Fruit fly (Drosophila melanogaster) Kc167 (cell line): ENCODE results near the gene 14-3-3epsilon.

ENCODE experiments used
- Myc ChIP-seq: fragments of >200 bp; optimal IDR thresholded peaks from 2 replicates; lab custom pipeline; 2017; ENCODE audit warnings: missing external identifiers
- Sin3A ChIP-seq: fragments of >200 bp; optimal IDR thresholded peaks from 2 replicates; lab custom pipeline; 2018; ENCODE audit warnings: missing external identifiers
- h ChIP-seq: fragments of >200 bp; optimal IDR thresholded peaks from 3 replicates; lab custom pipeline; 2018; ENCODE audit warnings: missing external identifiers
- insv ChIP-seq: fragments of >200 bp; optimal IDR thresholded peaks from 3 replicates; lab custom pipeline; 2018; ENCODE audit warnings: missing external identifiers
- psq ChIP-seq: fragments of >200 bp; optimal IDR thresholded peaks from 2 replicates; lab custom pipeline; 2017; ENCODE audit warnings: missing external identifiers
- ttk ChIP-seq: sonication (Bioruptor generic); optimal IDR thresholded peaks from 2 replicates; lab custom pipeline; 2017; ENCODE audit warnings: missing external identifiers

The 14-3-3epsilon gene

dm6 chr3R:18265275-18265674 lies 22.9 kb downstream of the 14-3-3epsilon start:
- TF ChIP-seq insv (lab: Kevin White, UChicago): no peak
- TF ChIP-seq Sin3A (lab: Kevin White, UChicago): no peak
- no peak for TF ChIP-seq ttk
- TF ChIP-seq Myc (lab: Kevin White, UChicago): no peak
- no peak for TF ChIP-seq h
- TF ChIP-seq psq (lab: Kevin White, UChicago): no peak

- TF ChIP-seq h (no peak), psq (lab: Kevin White, UChicago) (no peak), ttk (no peak), insv (lab: Kevin White, UChicago) (no peak), Myc (lab: Kevin White, UChicago) (no peak)
Observed at dm6 chr3R:18266665-18267064, 24.3 kb downstream of the 14-3-3epsilon start.

- no peak for TF ChIP-seq h
- no peak for TF ChIP-seq Sin3A (lab: Kevin White, UChicago)
- no peak for TF ChIP-seq insv (lab: Kevin White, UChicago)
- TF ChIP-seq psq (lab: Kevin White, UChicago): no peak
- no peak for TF ChIP-seq ttk
- TF ChIP-seq Myc (lab: Kevin White, UChicago): no peak
Observed at dm6 chr3R:18267489-18267888, 25.2 kb downstream of the 14-3-3epsilon start, which contains the start of gene CG18599. CG18599 (plus strand) TSS chr3R:18267789.

- TF ChIP-seq psq (lab: Kevin White, UChicago): no peak
- no peak for TF ChIP-seq insv (lab: Kevin White, UChicago)
- TF ChIP-seq Sin3A (lab: Kevin White, UChicago): no peak
- TF ChIP-seq h: no peak
Observed at dm6 chr3R:18269744-18270348, 27.5 kb downstream of the 14-3-3epsilon start.

dm6 chr3R:18274328-18275098 lies 32.2 kb downstream of the 14-3-3epsilon start, which contains the start of the genes Vps39 and eIF1A:
Vps39 (minus strand) TSS chr3R:18274446.
eIF1A (plus strand) TSS chr3R:18274665.
- TF ChIP-seq h (no peak), Myc (lab: Kevin White, UChicago) (no peak)

dm6 chr3R:18275113-18275782 lies 32.9 kb downstream of the 14-3-3epsilon start:
- TF ChIP-seq h (no peak), insv (lab: Kevin White, UChicago) (no peak), psq (lab: Kevin White, UChicago) (no peak), ttk (no peak), Sin3A (lab: Kevin White, UChicago) (no peak), Myc (lab: Kevin White, UChicago) (no peak)

- TF ChIP-seq psq (lab: Kevin White, UChicago) (no peak), insv (lab: Kevin White, UChicago) (no peak), h (no peak), ttk (no peak), Myc (lab: Kevin White, UChicago) (no peak), Sin3A (lab: Kevin White, UChicago) (no peak)
Observed at dm6 chr3R:18276688-18277087, 34.4 kb downstream of the 14-3-3epsilon start.

- no peak for TF ChIP-seq psq (lab: Kevin White, UChicago)
- TF ChIP-seq ttk: no peak
- no peak for TF ChIP-seq h
Observed at dm6 chr3R:18277406-18277805, 35.1 kb downstream of the 14-3-3epsilon start.

dm6 chr3R:18279494-18279893 lies 37.2 kb downstream of the 14-3-3epsilon start, which contains the start of gene CG7142:
CG7142 (minus strand) TSS chr3R:18279522.
- TF ChIP-seq insv (lab: Kevin White, UChicago) (no peak), Myc (lab: Kevin White, UChicago) (no peak), psq (lab: Kevin White, UChicago) (no peak), Sin3A (lab: Kevin White, UChicago) (no peak), h (no peak), ttk (no peak)

dm6 chr3R:18280133-18280532 lies 37.8 kb downstream of the 14-3-3epsilon start:
- TF ChIP-seq ttk (no peak), h (no peak), insv (lab: Kevin White, UChicago) (no peak), Sin3A (lab: Kevin White, UChicago) (no peak), Myc (lab: Kevin White, UChicago) (no peak), psq (lab: Kevin White, UChicago) (no peak)

- TF ChIP-seq Myc (lab: Kevin White, UChicago) (no peak), ttk (no peak), insv (lab: Kevin White, UChicago) (no peak), Sin3A (lab: Kevin White, UChicago) (no peak)
Observed at dm6 chr3R:18280866-18281473, 38.6 kb downstream of the 14-3-3epsilon start.

dm6 chr3R:18283441-18283840 lies 41.1 kb downstream of the 14-3-3epsilon start, which contains the start of the genes CG14312 and CG8064:
CG14312 (minus strand) TSS chr3R:18283528.
CG8064 (plus strand) TSS chr3R:18283660.
- no peak for TF ChIP-seq Myc (lab: Kevin White, UChicago)
- no peak for TF ChIP-seq ttk
- TF ChIP-seq psq (lab: Kevin White, UChicago): no peak
- TF ChIP-seq h: no peak
- TF ChIP-seq insv (lab: Kevin White, UChicago): no peak
- no peak for TF ChIP-seq Sin3A (lab: Kevin White, UChicago)
